Fruit fly (Drosophila melanogaster) whole organism: Measurements from ENCODE around the gene Cln7.

ENCODE experiments used
- CG8478 ChIP-seq: fragments of >200 bp; optimal IDR thresholded peaks from 2 replicates; lab custom pipeline; 2018; ENCODE audit warnings: inconsistent platforms
- Dll ChIP-seq: fragments of >200 bp; optimal IDR thresholded peaks from 2 replicates; lab custom pipeline; 2017
- EcR ChIP-seq, 2 experiments: fragments of >200 bp; optimal IDR thresholded peaks; 2 replicates each; lab custom pipeline; 2017; ENCODE audit warnings: missing biosample characterization in 2 of 2, missing genetic modification characterization in 2 of 2, missing genetic modification reagents in 2 of 2
- pan ChIP-seq: fragments of >200 bp; optimal IDR thresholded peaks from 2 replicates; lab custom pipeline; 2017
- psq ChIP-seq: fragments of >200 bp; optimal IDR thresholded peaks from 2 replicates; lab custom pipeline; 2017
- usp ChIP-seq: fragments of >200 bp; optimal IDR thresholded peaks from 2 replicates; lab custom pipeline; 2017; ENCODE audit warnings: missing biosample characterization, missing genetic modification characterization, mixed read lengths

The Cln7 gene

dm6 chr3L:7344965-7345427 is at the start of gene Cln7:
Gene Cln7 (minus strand): TSS chr3L:7345183.
- no peak for TF ChIP-seq CG8478 (lab: Kevin White, UChicago)
- peak; percentile 12 for TF ChIP-seq Dll (lab: Kevin White, UChicago)

- no peak for TF ChIP-seq psq
Observed at dm6 chr3L:7390442-7390841, 45.5 kb upstream of the Cln7 start, which contains the start of gene CG8563. Gene CG8563 (plus strand): TSS chr3L:7390742.

- TF ChIP-seq CG8478 (lab: Kevin White, UChicago) (no peak), psq (no peak), Dll (lab: Kevin White, UChicago) (no peak), EcR (GFP tag; optimal IDR thresholded peaks at IDR 0.05; lab: Kevin White, UChicago) (no peak), usp (GFP tag; lab: Kevin White, UChicago) (no peak), pan (lab: Kevin White, UChicago) (no peak)
Observed at dm6 chr3L:7390004-7390403, 45.0 kb upstream of the Cln7 start.

DNA sequence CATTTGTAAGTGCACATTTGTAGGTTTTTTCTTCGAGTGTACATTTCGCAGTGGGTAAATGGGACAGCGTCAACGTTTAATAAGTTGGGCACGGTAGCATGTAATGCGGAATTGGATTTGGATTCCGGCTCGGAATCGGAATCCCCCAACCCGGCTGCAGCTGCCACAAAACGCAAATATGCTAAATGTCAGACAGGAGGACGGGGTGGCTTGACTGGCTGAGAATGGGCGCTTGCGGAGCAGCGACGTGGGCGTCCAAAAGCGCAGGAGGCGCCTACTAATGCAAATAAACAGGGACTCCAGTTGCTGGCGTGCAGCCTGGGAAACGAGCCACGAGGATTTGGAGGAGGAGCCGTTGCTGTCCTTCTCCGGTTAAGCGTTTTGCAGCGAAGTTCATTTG is 42.8 kb upstream of the Cln7 start, which contains the start of gene CG8564:
Gene CG8564, minus strand, starts transcription at position 101 of the 400 bp plus-strand sequence.
- no peak for TF ChIP-seq psq
- TF ChIP-seq Dll (lab: Kevin White, UChicago), result no peak
- no peak for TF ChIP-seq EcR (GFP tag; optimal IDR thresholded peaks at IDR 0.05; lab: Kevin White, UChicago)
- no peak for TF ChIP-seq usp (GFP tag; lab: Kevin White, UChicago)
- TF ChIP-seq CG8478 (lab: Kevin White, UChicago), result no peak
- no peak for TF ChIP-seq pan (lab: Kevin White, UChicago)

- TF ChIP-seq pan (lab: Kevin White, UChicago) (no peak), Dll (lab: Kevin White, UChicago) (no peak), usp (GFP tag; lab: Kevin White, UChicago) (no peak), CG8478 (lab: Kevin White, UChicago) (no peak), EcR (GFP tag; optimal IDR thresholded peaks at IDR 0.05; lab: Kevin White, UChicago) (no peak), psq (no peak)
Observed at dm6 chr3L:7381359-7381976, 36.5 kb upstream of the Cln7 start, which contains the start of the genes SMSr and smid. Gene SMSr (minus strand): TSS chr3L:7381474. Gene smid (plus strand): TSS chr3L:7381614.

DNA sequence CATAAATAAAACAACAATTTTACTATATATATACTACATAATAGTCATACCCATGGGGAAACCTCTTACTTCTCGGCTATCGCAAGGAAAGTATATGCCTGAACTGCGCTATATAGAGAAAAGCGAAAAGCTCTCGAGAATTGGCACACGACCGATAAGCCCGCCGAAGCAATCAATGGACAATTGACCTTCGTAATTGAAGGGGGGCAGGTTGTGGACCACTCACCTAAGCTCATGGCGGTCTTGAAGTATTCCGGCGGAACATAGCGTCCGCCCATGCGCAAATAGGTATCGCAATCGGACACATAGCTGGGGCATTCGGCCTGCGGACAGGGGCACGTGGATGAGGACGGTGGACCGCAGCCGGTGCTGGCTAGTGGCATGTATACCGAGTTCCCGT is 35.4 kb upstream of the Cln7 start:
- TF ChIP-seq Dll (lab: Kevin White, UChicago) (no peak), pan (lab: Kevin White, UChicago) (no peak), usp (GFP tag; lab: Kevin White, UChicago) (no peak), CG8478 (lab: Kevin White, UChicago) (no peak), psq (no peak), EcR (GFP tag; optimal IDR thresholded peaks at IDR 0.05; lab: Kevin White, UChicago) (no peak)

DNA sequence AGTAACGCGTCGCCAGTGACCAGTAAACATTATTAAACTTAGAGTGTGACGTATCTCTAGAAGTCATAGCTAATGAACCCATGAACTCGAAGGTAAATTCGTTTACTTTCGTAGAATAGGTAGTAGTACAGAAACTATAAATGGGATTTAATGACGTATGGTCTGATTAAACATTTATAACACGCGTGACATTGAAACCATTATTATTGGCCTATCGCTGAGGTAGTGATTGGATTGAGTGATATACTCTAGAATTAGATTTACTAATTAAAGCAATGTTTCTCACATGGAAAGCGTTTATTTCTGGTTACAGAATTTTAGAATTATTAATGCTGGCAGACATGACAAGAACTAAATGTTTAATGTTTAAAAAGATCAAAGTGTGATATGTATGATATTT is 31.8 kb upstream of the Cln7 start:
- no peak for TF ChIP-seq usp (GFP tag; lab: Kevin White, UChicago)
- TF ChIP-seq psq, result no peak
- TF ChIP-seq CG8478 (lab: Kevin White, UChicago), result no peak
- TF ChIP-seq EcR (GFP tag; optimal IDR thresholded peaks at IDR 0.05; lab: Kevin White, UChicago), result no peak
- no peak for TF ChIP-seq pan (lab: Kevin White, UChicago)
- TF ChIP-seq Dll (lab: Kevin White, UChicago), result no peak

DNA sequence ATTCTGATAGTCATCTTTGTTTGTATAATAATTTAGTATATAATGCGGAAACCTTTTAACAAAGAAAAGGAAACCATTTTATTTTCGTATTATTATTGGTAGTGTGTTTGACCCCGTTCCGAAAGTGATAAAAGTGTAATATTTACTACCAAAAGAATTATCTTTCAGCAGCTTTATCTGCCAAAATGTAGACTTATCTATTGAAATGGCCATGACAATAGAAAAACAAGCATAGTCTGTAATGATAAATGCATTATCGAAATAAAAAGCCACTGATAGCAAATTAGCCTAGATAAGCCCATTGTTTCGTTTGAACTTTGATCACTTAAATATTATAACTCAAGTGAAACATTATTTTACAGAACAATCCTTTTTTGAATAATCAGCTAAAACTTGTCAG is 31.2 kb upstream of the Cln7 start:
- TF ChIP-seq Dll (lab: Kevin White, UChicago), result no peak
- TF ChIP-seq CG8478 (lab: Kevin White, UChicago), result no peak
- TF ChIP-seq pan (lab: Kevin White, UChicago), result no peak
- TF ChIP-seq EcR (GFP tag; optimal IDR thresholded peaks at IDR 0.05; lab: Kevin White, UChicago), result no peak
- TF ChIP-seq psq, result no peak
- TF ChIP-seq usp (GFP tag; lab: Kevin White, UChicago), result no peak

dm6 chr3L:7371290-7371689 is 26.3 kb upstream of the Cln7 start:
- TF ChIP-seq psq (no peak), usp (GFP tag; lab: Kevin White, UChicago) (no peak), CG8478 (lab: Kevin White, UChicago) (no peak), EcR (GFP tag; optimal IDR thresholded peaks at IDR 0.05; lab: Kevin White, UChicago) (no peak), pan (lab: Kevin White, UChicago) (no peak), Dll (lab: Kevin White, UChicago) (no peak)

dm6 chr3L:7370231-7370882 is 25.4 kb upstream of the Cln7 start:
- peak; percentile 79 for TF ChIP-seq CG8478 (lab: Kevin White, UChicago)
- TF ChIP-seq pan (lab: Kevin White, UChicago), result no peak

DNA sequence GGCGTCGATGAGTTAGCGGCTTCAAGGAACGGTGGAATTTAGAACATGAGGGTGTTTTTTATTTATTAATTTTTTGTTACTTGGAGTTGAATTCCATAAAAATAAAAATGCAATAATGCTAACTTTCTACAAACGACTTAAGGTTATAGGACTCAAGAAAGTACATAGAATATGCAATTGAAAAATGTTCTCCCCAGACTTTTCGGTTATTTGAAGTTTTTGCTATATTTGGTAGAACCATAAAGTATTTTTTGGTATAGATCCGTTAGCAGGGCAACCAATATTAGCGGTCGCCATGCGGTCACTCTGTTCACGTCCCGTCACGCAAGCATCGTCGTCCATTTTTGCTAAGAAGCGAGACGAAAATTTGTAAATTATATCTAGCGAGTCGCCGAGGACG is 24.6 kb upstream of the Cln7 start, which contains the start of gene akirin:
Gene akirin, plus strand, starts transcription at position 301 of the 400 bp plus-strand sequence.
- TF ChIP-seq pan (lab: Kevin White, UChicago), result no peak
- no peak for TF ChIP-seq CG8478 (lab: Kevin White, UChicago)
- TF ChIP-seq Dll (lab: Kevin White, UChicago), result no peak
- TF ChIP-seq usp (GFP tag; lab: Kevin White, UChicago), result no peak
- TF ChIP-seq psq, result no peak
- no peak for TF ChIP-seq EcR (GFP tag; optimal IDR thresholded peaks at IDR 0.05; lab: Kevin White, UChicago)

- TF ChIP-seq usp (GFP tag; lab: Kevin White, UChicago), result no peak
- no peak for TF ChIP-seq pan (lab: Kevin White, UChicago)
- TF ChIP-seq CG8478 (lab: Kevin White, UChicago), result no peak
- TF ChIP-seq EcR (GFP tag; optimal IDR thresholded peaks at IDR 0.05; lab: Kevin White, UChicago), result no peak
- no peak for TF ChIP-seq Dll (lab: Kevin White, UChicago)
- no peak for TF ChIP-seq psq
Observed at dm6 chr3L:7368934-7369333, 24.0 kb upstream of the Cln7 start, which contains the start of gene Sh3beta. Gene Sh3beta (minus strand): TSS chr3L:7369260.
